Worm (Caenorhabditis elegans) whole organism, late embryonic: ENCODE data around the gene dpf-4.

Source experiments
- K02D7.2 ChIP-seq: sonication (generic microtip); optimal IDR thresholded peaks from 2 replicates; lab custom pipeline; 2017; ENCODE audit warnings: mild to moderate bottlenecking, missing genetic modification characterization, missing compliant biosample characterization
- ceh-9 ChIP-seq: sonication (generic microtip); optimal IDR thresholded peaks from 2 replicates; lab custom pipeline; 2016; ENCODE audit warnings: mild to moderate bottlenecking, missing genetic modification characterization, inconsistent platforms, missing compliant biosample characterization
- nhr-11 ChIP-seq: fragments of 150-350 bp; optimal IDR thresholded peaks from 2 replicates; lab custom pipeline; 2014; ENCODE audit warnings: missing biosample characterization, missing genetic modification characterization
- unc-3 ChIP-seq, 2 experiments: fragments of 200-800 bp in 1 of 2; sonication (Bioruptor generic) in 1 of 2; sonication (generic microtip) in 1 of 2; conservative IDR thresholded peaks in 1 of 2; optimal IDR thresholded peaks in 1 of 2; 2 replicates each; pipeline versions ENCODE4 v1.3.6 to Lab custom; 2016 to 2022; ENCODE audit warnings: missing compliant biosample characterization in 2 of 2, missing genetic modification characterization in 2 of 2, missing genetic modification reagents in 1 of 2

- no peak for TF ChIP-seq unc-3 (GFP tag; conservative IDR thresholded peaks at IDR 0.05; lab: Robert Waterston, UW)
- no peak for TF ChIP-seq unc-3 (tag; optimal IDR thresholded peaks at IDR 0.05; lab: Kevin White, UChicago)
- no peak for TF ChIP-seq nhr-11 (tag; lab: Kevin White, UChicago)
- no peak for TF ChIP-seq ceh-9 (tag; lab: Kevin White, UChicago)
- TF ChIP-seq K02D7.2 (tag; lab: Kevin White, UChicago): no peak
These were observed 16.6 kb downstream of the dpf-4 start for ce11 chrIII:5875705-5876104.
